Worm (Caenorhabditis elegans) whole organism, L4 larva: ENCODE results near the gene R09E10.2.

Source experiments
- D1046.2 ChIP-seq: fragments of 200-800 bp; sonication (Bioruptor generic); IDR thresholded peaks from 2 replicates; pipeline ENCODE4 v1.3.6; 2022; ENCODE audit warnings: missing genetic modification characterization, missing compliant biosample characterization
- R02D3.7 ChIP-seq: fragments of 150-350 bp; sonication (generic microtip); optimal IDR thresholded peaks from 3 replicates; lab custom pipeline; 2014; ENCODE audit warnings: missing biosample characterization, missing genetic modification characterization
- T20F7.1 ChIP-seq: fragments of 200-800 bp; sonication (Bioruptor generic); optimal IDR thresholded peaks from 2 replicates; lab custom pipeline; 2018; ENCODE audit warnings: mild to moderate bottlenecking, missing genetic modification characterization, missing compliant biosample characterization
- aha-1 ChIP-seq: fragments of 150-350 bp; peaks from one replicate; lab custom pipeline; 2014; ENCODE audit warnings: missing biosample characterization, missing genetic modification characterization
- aly-2 ChIP-seq: sonication (generic microtip); optimal IDR thresholded peaks from 2 replicates; lab custom pipeline; 2018; ENCODE audit warnings: missing biosample characterization, missing genetic modification characterization
- ama-1 ChIP-seq: fragments of 150-350 bp; optimal IDR thresholded peaks from 2 replicates; lab custom pipeline; 2014; ENCODE audit warnings: inconsistent platforms, mixed read lengths
- ceh-32 ChIP-seq: sonication (generic microtip); optimal IDR thresholded peaks from 2 replicates; lab custom pipeline; 2016; ENCODE audit warnings: mild to moderate bottlenecking, missing genetic modification characterization, missing compliant biosample characterization; ENCODE audit not compliant: poor library complexity
- ceh-82 ChIP-seq: sonication (generic microtip); optimal IDR thresholded peaks from 2 replicates; lab custom pipeline; 2017; ENCODE audit warnings: missing biosample characterization, missing genetic modification characterization
- ces-1 ChIP-seq: fragments of 150-350 bp; sonication (generic microtip); optimal IDR thresholded peaks from 4 replicates; lab custom pipeline; 2014; ENCODE audit warnings: missing biosample characterization, missing genetic modification reagents, missing genetic modification characterization
- cey-2 ChIP-seq: sonication (generic microtip); optimal IDR thresholded peaks from 3 replicates; lab custom pipeline; 2017; ENCODE audit warnings: missing genetic modification characterization, mild to moderate bottlenecking, missing compliant biosample characterization, antibody characterized with exemption, borderline replicate concordance; ENCODE audit not compliant: insufficient read depth
- ctbp-1 ChIP-seq: fragments of 200-800 bp; sonication (Bioruptor generic); IDR thresholded peaks from 2 replicates; pipeline ENCODE4 v1.3.6; 2022; ENCODE audit warnings: missing genetic modification reagents, missing genetic modification characterization, missing compliant biosample characterization
- daf-16 ChIP-seq, 3 experiments: sonication (generic microtip); optimal IDR thresholded peaks; 2 replicates each; lab custom pipeline; 2016 to 2017; ENCODE audit warnings: missing genetic modification characterization in 3 of 3, missing genetic modification reagents in 3 of 3, mild to moderate bottlenecking in 2 of 3, missing compliant biosample characterization in 2 of 3, missing biosample characterization in 1 of 3, moderate library complexity in 1 of 3
- daf-8 ChIP-seq: fragments of 200-800 bp; sonication (Bioruptor generic); IDR thresholded peaks from 2 replicates; pipeline ENCODE4 v1.3.6; 2022; ENCODE audit warnings: missing genetic modification characterization, missing compliant biosample characterization
- duxl-1 ChIP-seq: sonication (generic microtip); optimal IDR thresholded peaks from 2 replicates; lab custom pipeline; 2016; ENCODE audit warnings: mild to moderate bottlenecking, missing genetic modification characterization, moderate library complexity, missing compliant biosample characterization; ENCODE audit not compliant: poor library complexity
- dve-1 ChIP-seq: sonication (generic microtip); optimal IDR thresholded peaks from 2 replicates; lab custom pipeline; 2017; ENCODE audit warnings: antibody characterized with exemption, mild to moderate bottlenecking, missing genetic modification characterization, missing compliant biosample characterization; ENCODE audit not compliant: insufficient read depth
- fkh-10 ChIP-seq: fragments of 150-350 bp; optimal IDR thresholded peaks from 2 replicates; lab custom pipeline; 2014; ENCODE audit warnings: missing biosample characterization, missing genetic modification reagents, missing genetic modification characterization
- gei-8 ChIP-seq: fragments of 200-800 bp; sonication (Bioruptor generic); optimal IDR thresholded peaks from 2 replicates; lab custom pipeline; 2018; ENCODE audit warnings: mild to moderate bottlenecking, missing genetic modification characterization, missing compliant biosample characterization
- hif-1 ChIP-seq, 2 experiments: sonication (generic microtip); optimal IDR thresholded peaks; 2 replicates each; lab custom pipeline; 2016 to 2017; ENCODE audit warnings: missing compliant biosample characterization in 2 of 2, missing genetic modification characterization in 2 of 2, missing genetic modification reagents in 2 of 2, missing genotype in 2 of 2, mild to moderate bottlenecking in 1 of 2
- hlh-11 ChIP-seq: fragments of 200-800 bp; sonication (Bioruptor generic); optimal IDR thresholded peaks from 2 replicates; lab custom pipeline; 2018; ENCODE audit warnings: mild to moderate bottlenecking, missing genetic modification characterization, missing compliant biosample characterization
- hlh-30 ChIP-seq: sonication (generic microtip); optimal IDR thresholded peaks from 2 replicates; lab custom pipeline; 2017; ENCODE audit warnings: antibody characterized with exemption, mild to moderate bottlenecking, missing genetic modification characterization, missing compliant biosample characterization; ENCODE audit not compliant: insufficient read depth
- hmg-1.1 ChIP-seq: fragments of 200-800 bp; sonication (Bioruptor generic); IDR thresholded peaks from 2 replicates; pipeline ENCODE4 v1.3.6; 2022; ENCODE audit warnings: missing genetic modification reagents, missing genetic modification characterization, missing compliant biosample characterization
- lim-7 ChIP-seq: fragments of 200-800 bp; sonication (Bioruptor generic); IDR thresholded peaks from 2 replicates; pipeline ENCODE4 v1.3.6; 2022; ENCODE audit warnings: missing genetic modification characterization, missing compliant biosample characterization
- lsy-2 ChIP-seq, 2 experiments: fragments of 150-350 bp in 1 of 2; sonication (generic microtip) in 1 of 2; optimal IDR thresholded peaks; 2 replicates each; lab custom pipeline; 2014 to 2017; ENCODE audit warnings: missing biosample characterization in 2 of 2, missing genetic modification characterization in 2 of 2
- madf-5 ChIP-seq, 2 experiments: fragments of 200-800 bp; sonication (Bioruptor generic); IDR thresholded peaks; 2 replicates each; pipeline ENCODE4 v1.3.6; 2022; ENCODE audit warnings: missing compliant biosample characterization in 2 of 2, missing genetic modification characterization in 2 of 2
- mdl-1 ChIP-seq, 2 experiments: fragments of 150-350 bp in 1 of 2; sonication (generic microtip) in 1 of 2; optimal IDR thresholded peaks; 2 replicates each; lab custom pipeline; 2014 to 2017; ENCODE audit warnings: missing biosample characterization in 2 of 2, missing genetic modification characterization in 2 of 2
- mdt-29 ChIP-seq: fragments of 200-800 bp; sonication (Bioruptor generic); IDR thresholded peaks from 2 replicates; pipeline ENCODE4 v1.3.6; 2022; ENCODE audit warnings: missing genetic modification reagents, missing genetic modification characterization, missing compliant biosample characterization
- mxl-2 ChIP-seq: fragments of 200-800 bp; sonication (Bioruptor generic); conservative IDR thresholded peaks from 2 replicates; pipeline ENCODE4 v1.3.6; 2022; ENCODE audit warnings: missing genetic modification reagents, missing genetic modification characterization, missing compliant biosample characterization
- nhr-11 ChIP-seq: fragments of 150-350 bp; optimal IDR thresholded peaks from 2 replicates; lab custom pipeline; 2014; ENCODE audit warnings: missing biosample characterization, missing genetic modification characterization
- nhr-237 ChIP-seq: sonication (generic microtip); optimal IDR thresholded peaks from 2 replicates; lab custom pipeline; 2017; ENCODE audit warnings: missing biosample characterization, missing genetic modification characterization
- nhr-28 ChIP-seq: fragments of 150-350 bp; optimal IDR thresholded peaks from 2 replicates; lab custom pipeline; 2014; ENCODE audit warnings: missing biosample characterization, missing genetic modification characterization
- nhr-77 ChIP-seq: fragments of 150-350 bp; optimal IDR thresholded peaks from 2 replicates; lab custom pipeline; 2014; ENCODE audit warnings: missing biosample characterization, missing genetic modification characterization
- pha-4 ChIP-seq, 2 experiments: fragments of 150-350 bp in 1 of 2; fragments of 200-800 bp in 1 of 2; sonication (Bioruptor generic) in 1 of 2; IDR thresholded peaks in 1 of 2; optimal IDR thresholded peaks in 1 of 2; 2 replicates each; pipeline versions ENCODE4 v1.3.6 to Lab custom; 2014 to 2022; ENCODE audit warnings: missing genetic modification characterization in 2 of 2, missing genetic modification reagents in 2 of 2, missing biosample characterization in 1 of 2, missing compliant biosample characterization in 1 of 2
- pqm-1 ChIP-seq: sonication (generic microtip); optimal IDR thresholded peaks from 2 replicates; lab custom pipeline; 2017; ENCODE audit warnings: missing biosample characterization, missing genetic modification characterization
- rbr-2 ChIP-seq: sonication (generic microtip); optimal IDR thresholded peaks from 2 replicates; lab custom pipeline; 2016; ENCODE audit warnings: missing genotype, missing genetic modification characterization, missing compliant biosample characterization
- set-16 ChIP-seq: fragments of 200-800 bp; sonication (Bioruptor generic); IDR thresholded peaks from 2 replicates; pipeline ENCODE4 v1.3.6; 2022; ENCODE audit warnings: missing genetic modification reagents, missing genetic modification characterization, missing compliant biosample characterization
- snpc-1.2 ChIP-seq: fragments of 200-800 bp; sonication (Bioruptor generic); IDR thresholded peaks from 2 replicates; pipeline ENCODE4 v1.3.6; 2022; ENCODE audit warnings: missing genetic modification reagents, missing genetic modification characterization, missing compliant biosample characterization
- tag-97 ChIP-seq: fragments of 200-800 bp; sonication (Bioruptor generic); IDR thresholded peaks from 2 replicates; pipeline ENCODE4 v1.3.6; 2022; ENCODE audit warnings: missing genetic modification characterization, missing compliant biosample characterization
- unc-130 ChIP-seq: sonication (generic microtip); optimal IDR thresholded peaks from 2 replicates; lab custom pipeline; 2016; ENCODE audit warnings: missing genetic modification reagents, missing genetic modification characterization, missing compliant biosample characterization
- unc-62 ChIP-seq, 3 experiments: fragments of 150-350 bp in 1 of 3; sonication (generic microtip); optimal IDR thresholded peaks in 2 of 3; peaks in 1 of 3; 1 replicate in 1 of 3; 2 replicates in 2 of 3; lab custom pipeline; 2014 to 2017; ENCODE audit warnings: missing biosample characterization in 3 of 3, missing genetic modification characterization in 3 of 3, missing genetic modification reagents in 3 of 3, missing genotype in 1 of 3
- zag-1 ChIP-seq: fragments of 150-350 bp; optimal IDR thresholded peaks from 2 replicates; lab custom pipeline; 2014; ENCODE audit warnings: missing biosample characterization, missing genetic modification characterization
- zip-11 ChIP-seq: fragments of 200-800 bp; sonication (Bioruptor generic); IDR thresholded peaks from 2 replicates; pipeline ENCODE4 v1.3.6; 2022; ENCODE audit warnings: missing genetic modification characterization, missing compliant biosample characterization

The R09E10.2 gene

DNA sequence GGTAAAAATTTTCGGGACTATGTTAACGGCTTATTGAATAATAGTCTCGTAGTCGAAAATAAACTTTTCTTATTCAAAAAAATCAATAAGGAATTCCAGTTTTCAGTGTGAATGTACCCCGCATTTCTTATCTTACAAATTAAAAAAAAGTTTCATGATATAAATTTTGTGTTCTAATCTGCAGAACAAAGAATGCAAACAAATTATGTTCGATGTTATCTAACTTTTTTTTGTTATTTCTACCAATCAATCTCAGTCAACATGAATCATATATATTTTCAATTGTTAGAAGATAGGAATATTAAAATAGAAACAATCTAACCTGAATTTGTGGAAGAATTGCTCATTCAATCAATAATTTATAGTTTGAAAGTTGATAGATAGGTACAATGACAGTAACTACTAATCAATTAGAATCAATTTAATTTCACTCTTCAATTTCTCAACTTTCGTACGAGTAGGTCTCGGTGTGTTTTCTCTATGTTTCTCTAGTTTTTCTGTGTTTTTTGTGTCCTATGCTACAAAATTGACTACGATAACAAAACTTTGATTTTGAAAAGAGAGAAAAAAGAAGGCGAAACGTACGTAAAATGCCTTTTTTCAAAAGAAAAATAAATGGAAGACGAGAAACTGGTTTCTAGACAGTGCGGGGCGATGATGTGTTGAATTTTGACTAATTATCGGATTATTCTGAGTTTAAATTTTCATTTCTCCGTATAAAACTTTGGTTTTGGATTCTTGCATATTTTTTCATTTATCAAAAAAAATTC, 32.0 kb upstream of the R09E10.2 start, which contains the start of the genes unc-43 and Y43C5B.3 (continued):
- peak; percentile 82 for TF ChIP-seq pqm-1 (tag; lab: Kevin White, UChicago)
- TF ChIP-seq lsy-2 (tag; optimal IDR thresholded peaks at IDR 0.05; lab: Kevin White, UChicago), result no peak
- no peak for TF ChIP-seq ceh-82 (tag; lab: Kevin White, UChicago)
- no peak for TF ChIP-seq ces-1 (GFP tag; lab: Kevin White, UChicago)
- no peak for TF ChIP-seq aly-2 (tag; lab: Kevin White, UChicago)
- TF ChIP-seq D1046.2 (GFP tag; lab: Robert Waterston, UW), result no peak
- TF ChIP-seq snpc-1.2 (GFP tag; lab: Robert Waterston, UW), result no peak
- TF ChIP-seq madf-5 (GFP tag; IDR thresholded peaks at IDR 0.05; lab: Robert Waterston, UW), result no peak
- TF ChIP-seq lim-7 (GFP tag; lab: Robert Waterston, UW), result no peak
- no peak for TF ChIP-seq daf-16 (GFP tag; optimal IDR thresholded peaks at IDR 0.05; lab: Kevin White, UChicago)
- TF ChIP-seq daf-16 (tag; optimal IDR thresholded peaks at IDR 0.05; lab: Kevin White, UChicago), result peak; percentile 55
- TF ChIP-seq set-16, result no peak
- TF ChIP-seq nhr-237 (tag; lab: Kevin White, UChicago), result no peak
- no peak for TF ChIP-seq fkh-10 (GFP tag; lab: Kevin White, UChicago)
- TF ChIP-seq zip-11 (GFP tag; lab: Robert Waterston, UW), result no peak
- TF ChIP-seq nhr-28 (tag; lab: Kevin White, UChicago), result peak; percentile 99

DNA sequence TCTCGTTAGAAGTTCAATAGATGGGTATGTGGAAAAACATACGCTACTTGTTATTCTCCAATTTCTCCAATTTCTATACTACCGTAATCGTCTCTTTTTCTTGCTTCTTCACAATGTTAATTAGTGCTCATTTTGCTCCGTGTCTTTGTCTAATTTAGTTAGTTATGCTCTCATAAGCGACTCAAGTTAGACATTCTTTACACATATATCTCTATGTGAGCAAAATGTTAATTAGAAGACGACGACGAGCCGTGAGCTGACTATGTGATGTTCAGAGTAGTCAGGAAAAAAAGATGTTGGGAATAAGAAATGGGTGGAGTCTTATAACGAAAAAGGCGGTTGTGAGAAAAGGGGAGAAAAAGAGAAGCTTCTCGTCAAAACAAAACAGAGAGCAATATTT, 29.4 kb upstream of the R09E10.2 start:
- TF ChIP-seq fkh-10 (GFP tag; lab: Kevin White, UChicago) (no peak), cey-2 (tag; lab: Kevin White, UChicago) (no peak), mxl-2 (GFP tag; lab: Robert Waterston, UW) (no peak), unc-130 (GFP tag; lab: Kevin White, UChicago) (no peak), ama-1 (no peak), tag-97 (GFP tag; lab: Robert Waterston, UW) (no peak), R02D3.7 (tag; lab: Kevin White, UChicago) (no peak), nhr-237 (tag; lab: Kevin White, UChicago) (no peak), hlh-30 (tag; lab: Kevin White, UChicago) (no peak), duxl-1 (no peak), nhr-77 (no peak)

DNA sequence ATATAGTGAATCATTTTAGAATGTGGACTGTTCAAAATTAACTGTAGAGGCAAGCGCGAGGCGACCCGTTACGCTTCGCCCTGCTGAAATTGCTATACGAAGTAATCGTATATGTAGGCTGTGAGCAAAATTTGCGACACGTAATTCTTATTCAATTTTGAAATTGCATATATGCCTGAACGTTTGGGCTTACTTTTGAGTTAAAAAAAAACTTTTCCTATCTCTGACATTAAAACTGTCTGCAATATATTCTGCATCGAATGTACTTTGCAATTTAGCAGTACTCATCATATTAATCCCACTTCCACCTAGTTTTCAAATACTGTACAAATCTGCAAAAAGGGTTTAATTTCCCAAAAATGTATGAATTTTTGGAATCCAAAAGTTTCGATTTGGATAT, 28.8 kb upstream of the R09E10.2 start:
- TF ChIP-seq set-16 (no peak), ceh-32 (no peak), hif-1 (tag; optimal IDR thresholded peaks at IDR 0.05; lab: Kevin White, UChicago) (no peak), pha-4 (GFP tag; IDR thresholded peaks at IDR 0.05; lab: Robert Waterston, UW) (no peak), pha-4 (tag; optimal IDR thresholded peaks at IDR 0.05; lab: Kevin White, UChicago) (no peak), daf-8 (GFP tag; lab: Robert Waterston, UW) (no peak), aha-1 (tag; lab: Kevin White, UChicago) (peak; percentile 92)

DNA sequence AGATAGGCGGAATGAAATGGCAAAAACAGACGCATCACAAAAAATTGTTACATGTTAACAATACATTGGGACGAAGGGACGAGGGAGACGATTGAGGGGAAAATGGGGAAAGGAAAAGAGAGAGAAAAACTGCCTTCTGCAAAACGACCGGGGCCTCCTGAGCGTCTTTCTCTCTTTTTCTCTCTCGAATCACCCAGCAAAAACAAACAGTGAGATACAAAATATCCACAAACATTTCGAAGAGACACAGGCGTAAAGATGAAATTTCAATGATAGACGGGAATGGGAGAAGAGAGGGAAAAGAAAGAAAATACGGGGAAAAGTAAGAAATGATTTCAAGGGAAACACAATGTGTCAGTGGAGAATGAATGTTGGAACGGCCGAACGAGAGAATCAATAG, 27.9 kb upstream of the R09E10.2 start:
- 0 out of 2 replicates have a peak, but pooled peaks have one; percentile 14 for TF ChIP-seq ctbp-1 (GFP tag; lab: Robert Waterston, UW)
- TF ChIP-seq ama-1, result peak; percentile 34
- no peak for TF ChIP-seq T20F7.1 (GFP tag; lab: Kevin White, UChicago)
- no peak for TF ChIP-seq mdt-29 (GFP tag; lab: Robert Waterston, UW)
- peak; percentile 67 for TF ChIP-seq hlh-11 (tag; lab: Kevin White, UChicago)
- TF ChIP-seq hmg-1.1 (GFP tag; lab: Robert Waterston, UW), result peak; percentile 38
- no peak for TF ChIP-seq gei-8 (GFP tag; lab: Kevin White, UChicago)
- peak in 1 of 2 experiments; percentile 19 for TF ChIP-seq hif-1 (tag; optimal IDR thresholded peaks at IDR 0.05; lab: Kevin White, UChicago)
- TF ChIP-seq unc-62 (GFP tag; optimal IDR thresholded peaks at IDR 0.05 in 1 of 2; lab: Kevin White, UChicago), result peak in 1 of 2 experiments; percentile 62
- TF ChIP-seq unc-62 (tag; optimal IDR thresholded peaks at IDR 0.05; lab: Kevin White, UChicago), result no peak
- TF ChIP-seq zip-11 (GFP tag; lab: Robert Waterston, UW), result no peak
- no peak for TF ChIP-seq fkh-10 (GFP tag; lab: Kevin White, UChicago)
- TF ChIP-seq nhr-11, result peak; percentile 26
- peak; percentile 21 for TF ChIP-seq nhr-77
- TF ChIP-seq rbr-2 (tag; lab: Kevin White, UChicago), result peak; percentile 44
- peak; percentile 45 for TF ChIP-seq nhr-28 (tag; lab: Kevin White, UChicago)
- no peak for TF ChIP-seq pqm-1 (tag; lab: Kevin White, UChicago)
- peak in 1 of 2 experiments; percentile 2 for TF ChIP-seq mdl-1 (tag; optimal IDR thresholded peaks at IDR 0.05; lab: Kevin White, UChicago)
- TF ChIP-seq dve-1 (tag; lab: Kevin White, UChicago), result peak; percentile 85
- TF ChIP-seq nhr-237 (tag; lab: Kevin White, UChicago), result no peak
- TF ChIP-seq ces-1 (GFP tag; lab: Kevin White, UChicago), result no peak
- TF ChIP-seq zag-1 (tag; lab: Kevin White, UChicago), result no peak
